Worm (Caenorhabditis elegans) whole organism, L2 larva: ENCODE results near the gene AC3.12.

Experiments
- ZK546.5 ChIP-seq: sonication (generic microtip); optimal IDR thresholded peaks from 2 replicates; lab custom pipeline; 2017; ENCODE audit warnings: missing biosample characterization, missing genetic modification characterization
- alr-1 ChIP-seq: fragments of 150-350 bp; optimal IDR thresholded peaks from 2 replicates; lab custom pipeline; 2014; ENCODE audit warnings: missing biosample characterization, missing genetic modification characterization
- blmp-1 ChIP-seq: sonication (generic microtip); optimal IDR thresholded peaks from 2 replicates; lab custom pipeline; 2017; ENCODE audit warnings: missing genetic modification characterization, mild to moderate bottlenecking, missing compliant biosample characterization, antibody characterized with exemption, moderate library complexity; ENCODE audit not compliant: insufficient read depth
- fos-1 ChIP-seq: fragments of 150-350 bp; optimal IDR thresholded peaks from 2 replicates; lab custom pipeline; 2014; ENCODE audit warnings: missing biosample characterization, missing genetic modification characterization
- lsy-2 ChIP-seq, 2 experiments: fragments of 150-350 bp in 1 of 2; sonication (generic microtip) in 1 of 2; optimal IDR thresholded peaks; 2 replicates each; lab custom pipeline; 2014 to 2017; ENCODE audit warnings: missing biosample characterization in 2 of 2, missing genetic modification characterization in 2 of 2
- nhr-10 ChIP-seq: sonication (generic microtip); optimal IDR thresholded peaks from 2 replicates; lab custom pipeline; 2017; ENCODE audit warnings: missing biosample characterization, missing genetic modification characterization
- nhr-6 ChIP-seq: fragments of 150-350 bp; optimal IDR thresholded peaks from 2 replicates; lab custom pipeline; 2014; ENCODE audit warnings: missing biosample characterization, missing genetic modification characterization
- unc-62 ChIP-seq: fragments of 150-350 bp; optimal IDR thresholded peaks from 2 replicates; lab custom pipeline; 2014; ENCODE audit warnings: missing biosample characterization, missing genetic modification reagents, missing genetic modification characterization

- TF ChIP-seq nhr-6 (tag; lab: Kevin White, UChicago) (no peak), lsy-2 (tag; optimal IDR thresholded peaks at IDR 0.05; lab: Kevin White, UChicago) (no peak), nhr-10 (tag; lab: Kevin White, UChicago) (no peak), unc-62 (GFP tag; lab: Kevin White, UChicago) (no peak), blmp-1 (tag; lab: Kevin White, UChicago) (peak; percentile 25), fos-1 (no peak), ZK546.5 (tag; lab: Kevin White, UChicago) (no peak), alr-1 (tag; lab: Kevin White, UChicago) (no peak)
These were observed 44.3 kb upstream of the AC3.12 start for ce11 chrV:10423511-10423910.
